Worm (Caenorhabditis elegans): ENCODE results near the gene F59B10.3.

ce11 chrII:10544374-10544908 is 34.1 kb downstream of the F59B10.3 start:
- no peak for TF ChIP-seq snpc-4 (tag; optimal IDR thresholded peaks at IDR 0.05)
- no peak for TF ChIP-seq efl-3 (GFP tag; optimal IDR thresholded peaks at IDR 0.05)
- TF ChIP-seq ama-1 (optimal IDR thresholded peaks at IDR 0.05) = peak; percentile 7
- TF ChIP-seq nhr-28 (tag; optimal IDR thresholded peaks at IDR 0.05) = no peak
- TF ChIP-seq ztf-11 (tag; optimal IDR thresholded peaks at IDR 0.05) = no peak
- TF ChIP-seq nhr-237 (tag; optimal IDR thresholded peaks at IDR 0.05) = no peak
- no peak for TF ChIP-seq fkh-10 (GFP tag; optimal IDR thresholded peaks at IDR 0.05)
- no peak for TF ChIP-seq elt-3 (tag; optimal IDR thresholded peaks at IDR 0.05)
- TF ChIP-seq lin-39 (tag; optimal IDR thresholded peaks at IDR 0.05) = no peak
- TF ChIP-seq nhr-85 (tag) = peak; percentile 33
- no peak for TF ChIP-seq skn-1 (tag; optimal IDR thresholded peaks at IDR 0.05)
